Worm (Caenorhabditis elegans): ENCODE measurements around the gene C16C10.2.

Gene C16C10.2

ce11 chrIII:4151548-4152104, 26.8 kb downstream of the C16C10.2 start, which contains the start of the genes wht-3 and har-1:
Gene wht-3 (minus strand): TSS chrIII:4151598.
Gene har-1 (plus strand): TSS chrIII:4152054.
- TF ChIP-seq ceh-91 (GFP tag; IDR thresholded peaks at IDR 0.05) (no peak), rec-8 (tag; optimal IDR thresholded peaks at IDR 0.05) (no peak), cebp-1 (GFP tag; IDR thresholded peaks at IDR 0.05) (peak; percentile 91), cebp-1 (tag; optimal IDR thresholded peaks at IDR 0.05) (peak; percentile 98), atf-7 (tag; optimal IDR thresholded peaks at IDR 0.05) (peak; percentile 36), madf-6 (GFP tag; IDR thresholded peaks at IDR 0.05) (peak; percentile 34), F49E8.2 (tag; optimal IDR thresholded peaks at IDR 0.05; ENCODE audit: insufficient read depth) (no peak), ztf-18 (tag; optimal IDR thresholded peaks at IDR 0.05) (no peak), F39B2.1 (GFP tag; IDR thresholded peaks at IDR 0.05) (0 out of 2 replicates have a peak, but pooled peaks have one; percentile 15), sea-2 (GFP tag; IDR thresholded peaks at IDR 0.05) (no peak), ekl-4 (GFP tag; IDR thresholded peaks at IDR 0.05) (0 out of 2 replicates have a peak, but pooled peaks have one; percentile 37), ceh-79 (tag; optimal IDR thresholded peaks at IDR 0.05) (peak; percentile 74), nhr-27 (tag; optimal IDR thresholded peaks at IDR 0.05) (no peak), hsf-1 (GFP tag; IDR thresholded peaks at IDR 0.05) (peak; percentile 60; the same call in 1 of the 2 replicates), hmg-1.2 (GFP tag; IDR thresholded peaks at IDR 0.05) (0 out of 2 replicates have a peak, but pooled peaks have one; percentile 4), B0336.3 (GFP tag; IDR thresholded peaks at IDR 0.05) (0 out of 2 replicates have a peak, but pooled peaks have one; percentile 35), lin-54 (GFP tag; optimal IDR thresholded peaks at IDR 0.05) (peak; percentile 28), nhr-80 (tag; optimal IDR thresholded peaks at IDR 0.05) (no peak)

DNA sequence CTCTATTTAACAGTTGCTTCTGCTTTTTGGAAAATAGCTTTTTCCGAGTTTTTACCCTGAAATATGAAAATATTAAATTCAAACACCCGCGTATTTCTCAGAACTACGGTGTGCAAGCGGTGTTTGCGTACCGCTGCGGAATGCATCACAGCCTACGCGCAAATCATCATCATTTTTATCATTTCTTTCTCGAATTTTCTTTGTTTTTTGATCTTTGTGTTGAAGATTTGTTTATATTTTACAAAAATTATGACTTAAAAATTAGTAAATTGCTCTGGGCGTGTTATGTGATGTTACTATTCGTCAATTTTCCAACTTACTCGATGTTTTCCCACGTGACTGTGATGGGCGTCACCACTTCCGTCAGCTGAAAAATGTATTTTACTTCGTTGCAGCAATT, 27.5 kb downstream of the C16C10.2 start:
- TF ChIP-seq F55B11.4 (tag; optimal IDR thresholded peaks at IDR 0.05; ENCODE audit: borderline replicate concordance, insufficient read depth) (no peak), T26A5.8 (tag; optimal IDR thresholded peaks at IDR 0.05) (no peak), somi-1 (GFP tag; optimal IDR thresholded peaks at IDR 0.05) (no peak), ztf-28 (GFP tag; IDR thresholded peaks at IDR 0.05) (no peak), F33H1.4 (GFP tag; IDR thresholded peaks at IDR 0.05) (peak; percentile 32; the same call in 1 of the 2 replicates), lin-40 (tag; optimal IDR thresholded peaks at IDR 0.05) (peak; percentile 41), attf-5 (GFP tag; optimal IDR thresholded peaks at IDR 0.05) (peak; percentile 61), dpl-1 (GFP tag; optimal IDR thresholded peaks at IDR 0.05) (peak; percentile 86), egl-44 (GFP tag; IDR thresholded peaks at IDR 0.05) (no peak), bed-1 (GFP tag; IDR thresholded peaks at IDR 0.05) (no peak), lin-26 (GFP tag; IDR thresholded peaks at IDR 0.05) (no peak), ceh-27 (GFP tag; optimal IDR thresholded peaks at IDR 0.05) (peak; percentile 23), ztf-18 (tag; optimal IDR thresholded peaks at IDR 0.05) (no peak), sptf-2 (GFP tag; optimal IDR thresholded peaks at IDR 0.05) (no peak), D2030.7 (GFP tag; IDR thresholded peaks at IDR 0.05) (no peak), tbx-9 (tag; optimal IDR thresholded peaks at IDR 0.05; ENCODE audit: borderline replicate concordance) (no peak), let-526 (GFP tag; IDR thresholded peaks at IDR 0.05) (no peak), repo-1 (tag; optimal IDR thresholded peaks at IDR 0.05) (no peak), F39B2.1 (GFP tag; IDR thresholded peaks at IDR 0.05) (no peak), Y67H2A.10 (GFP tag; conservative IDR thresholded peaks at IDR 0.05) (no peak), lin-54 (GFP tag; optimal IDR thresholded peaks at IDR 0.05) (peak; percentile 96), B0035.1 (tag; optimal IDR thresholded peaks at IDR 0.05) (no peak), cebp-1 (GFP tag; IDR thresholded peaks at IDR 0.05) (peak; percentile 9; the same call in 1 of the 2 replicates), cebp-1 (tag; optimal IDR thresholded peaks at IDR 0.05) (peak; percentile 64), ceh-40 (GFP tag; IDR thresholded peaks at IDR 0.05) (no peak), rcor-1 (GFP tag; IDR thresholded peaks at IDR 0.05) (no peak), pbrm-1 (GFP tag; IDR thresholded peaks at IDR 0.05) (no peak), F10E7.11 (tag; optimal IDR thresholded peaks at IDR 0.05) (no peak), mcd-1 (GFP tag; IDR thresholded peaks at IDR 0.05) (peak; percentile 62), lir-1 (GFP tag; conservative IDR thresholded peaks at IDR 0.05) (no peak), fkh-3 (tag; optimal IDR thresholded peaks at IDR 0.05) (no peak), ztf-6 (GFP tag; IDR thresholded peaks at IDR 0.05) (no peak), F57A8.1 (GFP tag; optimal IDR thresholded peaks at IDR 0.05) (no peak), madf-6 (GFP tag; IDR thresholded peaks at IDR 0.05) (peak; percentile 57)
